Worm (Caenorhabditis elegans) whole organism, young adult: ENCODE results near the gene ugt-37.

ENCODE experiments used
- B0261.1 ChIP-seq: sonication (generic microtip); optimal IDR thresholded peaks from 2 replicates; lab custom pipeline; 2016; ENCODE audit warnings: mild to moderate bottlenecking, missing genetic modification characterization, moderate library complexity, missing compliant biosample characterization
- C06A6.2 ChIP-seq: fragments of 200-800 bp; sonication (Bioruptor generic); conservative IDR thresholded peaks from 2 replicates; pipeline ENCODE4 v1.3.6; 2022; ENCODE audit warnings: missing genetic modification characterization, missing compliant biosample characterization
- F10E7.11 ChIP-seq: sonication (generic microtip); optimal IDR thresholded peaks from 2 replicates; lab custom pipeline; 2017; ENCODE audit warnings: mild to moderate bottlenecking, missing genetic modification characterization, moderate library complexity, missing compliant biosample characterization
- F23B12.7 ChIP-seq: sonication (generic microtip); optimal IDR thresholded peaks from 2 replicates; lab custom pipeline; 2017; ENCODE audit warnings: missing genetic modification characterization, mild to moderate bottlenecking, missing compliant biosample characterization, antibody characterized with exemption, moderate library complexity; ENCODE audit not compliant: insufficient read depth
- F37B4.10 ChIP-seq: fragments of 200-800 bp; sonication (Bioruptor generic); IDR thresholded peaks from 2 replicates; pipeline ENCODE4 v1.3.6; 2022; ENCODE audit warnings: missing genetic modification characterization, missing compliant biosample characterization
- F39B2.1 ChIP-seq: fragments of 200-800 bp; sonication (Bioruptor generic); IDR thresholded peaks from 2 replicates; pipeline ENCODE4 v1.3.6; 2022; ENCODE audit warnings: missing genetic modification reagents, missing genetic modification characterization, missing compliant biosample characterization
- F52B5.7 ChIP-seq: sonication (generic microtip); optimal IDR thresholded peaks from 2 replicates; lab custom pipeline; 2016; ENCODE audit warnings: mild to moderate bottlenecking, missing genetic modification characterization, missing compliant biosample characterization
- F55B11.4 ChIP-seq: sonication (generic microtip); optimal IDR thresholded peaks from 2 replicates; lab custom pipeline; 2016; ENCODE audit warnings: missing compliant biosample characterization, missing genetic modification characterization, borderline replicate concordance; ENCODE audit not compliant: insufficient read depth
- Y53F4B.3 ChIP-seq: fragments of 200-800 bp; sonication (Bioruptor generic); IDR thresholded peaks from 2 replicates; pipeline ENCODE4 v1.3.6; 2022; ENCODE audit warnings: missing genetic modification reagents, missing genetic modification characterization, missing compliant biosample characterization
- Y56A3A.18 ChIP-seq: fragments of 200-800 bp; sonication (Bioruptor generic); IDR thresholded peaks from 2 replicates; pipeline ENCODE4 v1.3.6; 2022; ENCODE audit warnings: missing genetic modification reagents, missing genetic modification characterization, missing compliant biosample characterization
- akir-1 ChIP-seq: fragments of 200-800 bp; sonication (Bioruptor generic); optimal IDR thresholded peaks from 2 replicates; lab custom pipeline; 2018; ENCODE audit warnings: mild to moderate bottlenecking, missing genetic modification characterization, moderate library complexity, missing compliant biosample characterization
- attf-3 ChIP-seq: fragments of 200-800 bp; sonication (Bioruptor generic); conservative IDR thresholded peaks from 2 replicates; pipeline ENCODE4 v1.3.6; 2022; ENCODE audit warnings: missing genetic modification reagents, missing genetic modification characterization, missing compliant biosample characterization
- bed-2 ChIP-seq: fragments of 200-800 bp; sonication (Bioruptor generic); IDR thresholded peaks from 2 replicates; pipeline ENCODE4 v1.3.6; 2022; ENCODE audit warnings: missing genetic modification reagents, missing genetic modification characterization, missing compliant biosample characterization
- ceh-27 ChIP-seq: fragments of 200-800 bp; sonication (Bioruptor generic); optimal IDR thresholded peaks from 2 replicates; lab custom pipeline; 2018; ENCODE audit warnings: mild to moderate bottlenecking, missing genetic modification characterization, moderate library complexity, missing compliant biosample characterization
- ceh-91 ChIP-seq: fragments of 200-800 bp; sonication (Bioruptor generic); IDR thresholded peaks from 2 replicates; pipeline ENCODE4 v1.3.6; 2022; ENCODE audit warnings: missing genetic modification reagents, missing genetic modification characterization, missing compliant biosample characterization
- chd-7 ChIP-seq: sonication (generic microtip); optimal IDR thresholded peaks from 2 replicates; lab custom pipeline; 2016; ENCODE audit warnings: mild to moderate bottlenecking, missing genetic modification characterization, moderate library complexity, missing compliant biosample characterization
- dpff-1 ChIP-seq: sonication (generic microtip); optimal IDR thresholded peaks from 2 replicates; lab custom pipeline; 2017; ENCODE audit warnings: mild to moderate bottlenecking, missing genetic modification characterization, missing compliant biosample characterization
- ets-4 ChIP-seq: fragments of 200-800 bp; sonication (Bioruptor generic); optimal IDR thresholded peaks from 2 replicates; lab custom pipeline; 2018; ENCODE audit warnings: mild to moderate bottlenecking, missing genetic modification characterization, missing compliant biosample characterization
- gei-17 ChIP-seq: fragments of 200-800 bp; sonication (Bioruptor generic); optimal IDR thresholded peaks from 2 replicates; lab custom pipeline; 2018; ENCODE audit warnings: mild to moderate bottlenecking, missing genetic modification characterization, missing compliant biosample characterization
- him-1 ChIP-seq: sonication (generic microtip); optimal IDR thresholded peaks from 2 replicates; lab custom pipeline; 2016; ENCODE audit warnings: missing genotype, missing genetic modification reagents, missing genetic modification characterization, missing compliant biosample characterization
- lag-1 ChIP-seq: fragments of 200-800 bp; sonication (Bioruptor generic); IDR thresholded peaks from 2 replicates; pipeline ENCODE4 v1.3.6; 2022; ENCODE audit warnings: missing genetic modification reagents, missing genetic modification characterization, missing compliant biosample characterization
- let-607 ChIP-seq, 2 experiments: fragments of 200-800 bp in 1 of 2; sonication (Bioruptor generic) in 1 of 2; sonication (generic microtip) in 1 of 2; optimal IDR thresholded peaks; 2 replicates each; lab custom pipeline; 2016 to 2018; ENCODE audit warnings: mild to moderate bottlenecking in 2 of 2, missing compliant biosample characterization in 2 of 2, missing genetic modification characterization in 2 of 2, moderate library complexity in 2 of 2, missing genotype in 1 of 2
- lin-40 ChIP-seq: sonication (generic microtip); optimal IDR thresholded peaks from 2 replicates; lab custom pipeline; 2016; ENCODE audit warnings: missing genetic modification characterization, mild to moderate bottlenecking, missing compliant biosample characterization, missing genotype, missing genetic modification reagents
- lin-54 ChIP-seq: fragments of 200-800 bp; sonication (Bioruptor generic); optimal IDR thresholded peaks from 2 replicates; lab custom pipeline; 2018; ENCODE audit warnings: mild to moderate bottlenecking, missing genetic modification characterization, missing compliant biosample characterization
- lir-1 ChIP-seq: fragments of 200-800 bp; sonication (Bioruptor generic); conservative IDR thresholded peaks from 2 replicates; pipeline ENCODE4 v1.3.6; 2022; ENCODE audit warnings: missing genetic modification reagents, missing genetic modification characterization, missing compliant biosample characterization
- lsy-27 ChIP-seq: sonication (generic microtip); optimal IDR thresholded peaks from 2 replicates; lab custom pipeline; 2017; ENCODE audit warnings: missing genetic modification characterization, mild to moderate bottlenecking, missing compliant biosample characterization, antibody characterized with exemption, missing genotype, borderline replicate concordance; ENCODE audit not compliant: insufficient read depth
- madf-3 ChIP-seq: fragments of 200-800 bp; sonication (Bioruptor generic); IDR thresholded peaks from 2 replicates; pipeline ENCODE4 v1.3.6; 2022; ENCODE audit warnings: missing genetic modification reagents, missing genetic modification characterization, missing compliant biosample characterization
- madf-8 ChIP-seq: fragments of 200-800 bp; sonication (Bioruptor generic); conservative IDR thresholded peaks from 2 replicates; pipeline ENCODE4 v1.3.6; 2022; ENCODE audit warnings: missing genetic modification reagents, missing genetic modification characterization, missing compliant biosample characterization
- mes-4 ChIP-seq: sonication (generic microtip); optimal IDR thresholded peaks from 2 replicates; lab custom pipeline; 2016; ENCODE audit warnings: missing genotype, missing genetic modification characterization, missing compliant biosample characterization
- nfya-1 ChIP-seq: sonication (generic microtip); optimal IDR thresholded peaks from 2 replicates; lab custom pipeline; 2017; ENCODE audit warnings: antibody characterized with exemption, missing compliant biosample characterization, missing genetic modification characterization, borderline replicate concordance; ENCODE audit not compliant: insufficient read depth
- nfya-2 ChIP-seq: fragments of 200-800 bp; sonication (Bioruptor generic); IDR thresholded peaks from 2 replicates; pipeline ENCODE4 v1.3.6; 2022; ENCODE audit warnings: missing genetic modification reagents, missing genetic modification characterization, missing compliant biosample characterization
- nfyb-1 ChIP-seq: fragments of 200-800 bp; sonication (Bioruptor generic); IDR thresholded peaks from 2 replicates; pipeline ENCODE4 v1.3.6; 2022; ENCODE audit warnings: missing genetic modification reagents, missing genetic modification characterization, missing compliant biosample characterization
- nhr-80 ChIP-seq: sonication (generic microtip); optimal IDR thresholded peaks from 2 replicates; lab custom pipeline; 2016; ENCODE audit warnings: missing genetic modification characterization, missing compliant biosample characterization
- nhr-90 ChIP-seq: sonication (generic microtip); optimal IDR thresholded peaks from 2 replicates; lab custom pipeline; 2016; ENCODE audit warnings: missing genotype, mild to moderate bottlenecking, missing genetic modification characterization, missing compliant biosample characterization
- pbrm-1 ChIP-seq: fragments of 200-800 bp; sonication (Bioruptor generic); IDR thresholded peaks from 2 replicates; pipeline ENCODE4 v1.3.6; 2022; ENCODE audit warnings: missing genetic modification reagents, missing genetic modification characterization, missing compliant biosample characterization
- pha-4 ChIP-seq: fragments of 150-350 bp; sonication (generic microtip); optimal IDR thresholded peaks from 2 replicates; lab custom pipeline; 2014; ENCODE audit warnings: missing biosample characterization, missing genetic modification reagents, missing genetic modification characterization
- sea-2 ChIP-seq: fragments of 200-800 bp; sonication (Bioruptor generic); IDR thresholded peaks from 2 replicates; pipeline ENCODE4 v1.3.6; 2022; ENCODE audit warnings: missing genetic modification characterization, missing compliant biosample characterization
- snpc-3.4 ChIP-seq: sonication (generic microtip); optimal IDR thresholded peaks from 2 replicates; lab custom pipeline; 2017; ENCODE audit warnings: missing genetic modification characterization, mild to moderate bottlenecking, missing compliant biosample characterization, antibody characterized with exemption, moderate library complexity, missing genotype, missing genetic modification reagents
- tbx-9 ChIP-seq: sonication (generic microtip); optimal IDR thresholded peaks from 2 replicates; lab custom pipeline; 2016; ENCODE audit warnings: borderline replicate concordance, missing genetic modification characterization, inconsistent platforms, missing compliant biosample characterization
- unc-130 ChIP-seq: sonication (generic microtip); optimal IDR thresholded peaks from 2 replicates; lab custom pipeline; 2016; ENCODE audit warnings: missing genetic modification reagents, missing genetic modification characterization, missing compliant biosample characterization
- ztf-18 ChIP-seq: sonication (generic microtip); optimal IDR thresholded peaks from 2 replicates; lab custom pipeline; 2016; ENCODE audit warnings: missing genotype, mild to moderate bottlenecking, missing genetic modification characterization, missing compliant biosample characterization
- ztf-22 ChIP-seq: fragments of 200-800 bp; sonication (Bioruptor generic); optimal IDR thresholded peaks from 2 replicates; lab custom pipeline; 2018; ENCODE audit warnings: mild to moderate bottlenecking, missing genetic modification characterization, moderate library complexity, missing compliant biosample characterization
- ztf-3 ChIP-seq: fragments of 200-800 bp; sonication (Bioruptor generic); optimal IDR thresholded peaks from 2 replicates; lab custom pipeline; 2018; ENCODE audit warnings: mild to moderate bottlenecking, missing genetic modification characterization, missing compliant biosample characterization

The ugt-37 gene

DNA sequence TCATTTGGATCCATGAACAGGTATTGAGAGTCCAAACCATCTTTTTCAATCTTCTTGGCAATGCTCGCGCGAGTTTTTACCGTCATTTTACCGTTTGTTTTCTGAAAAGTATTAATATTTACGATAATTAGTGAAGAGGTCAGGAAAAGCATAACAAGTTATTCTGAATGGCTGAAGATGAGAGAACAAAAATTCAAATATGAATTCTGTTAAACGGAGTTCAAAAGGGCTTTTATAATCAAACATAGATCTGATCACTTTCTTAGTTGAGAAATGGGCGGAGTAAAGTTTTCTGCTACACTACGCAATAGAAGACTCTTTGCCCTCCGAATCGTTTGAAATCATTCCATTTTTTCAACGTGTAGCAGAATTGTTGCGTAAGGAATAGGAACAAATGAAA lies 7.9 kb upstream of the ugt-37 start, which contains the start of gene fat-7:
Gene fat-7 (minus strand): TSS at position 101 of the 400 bp plus-strand sequence.
- TF ChIP-seq ztf-3 (GFP tag; lab: Kevin White, UChicago), result no peak
- no peak for TF ChIP-seq F10E7.11
- no peak for TF ChIP-seq Y53F4B.3 (GFP tag; lab: Robert Waterston, UW)
- TF ChIP-seq akir-1 (GFP tag; lab: Kevin White, UChicago), result no peak

DNA sequence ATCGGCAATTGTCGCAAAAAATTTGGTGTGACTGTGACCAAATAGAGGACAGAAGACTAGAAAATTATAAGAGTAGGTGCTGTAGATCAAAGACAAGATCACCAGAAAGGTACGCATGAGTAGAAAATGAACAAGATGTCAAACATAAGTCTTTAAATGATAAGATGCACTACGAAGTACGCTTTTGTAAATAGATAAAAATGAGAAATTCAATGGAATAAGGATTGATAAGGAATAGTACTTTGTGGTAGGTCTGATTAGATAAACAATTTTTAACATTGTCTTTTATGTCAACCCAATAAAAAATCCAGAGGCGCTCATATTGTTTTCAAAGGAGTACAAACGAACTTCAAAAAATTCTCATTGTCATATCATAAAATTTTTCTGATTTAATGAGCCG lies 5.5 kb upstream of the ugt-37 start, which contains the start of gene F10D2.8:
Gene F10D2.8 (minus strand): TSS at position 145 of the 400 bp plus-strand sequence.
- peak; percentile 76 for TF ChIP-seq nhr-80 (tag; lab: Kevin White, UChicago)
- no peak for TF ChIP-seq pbrm-1

DNA sequence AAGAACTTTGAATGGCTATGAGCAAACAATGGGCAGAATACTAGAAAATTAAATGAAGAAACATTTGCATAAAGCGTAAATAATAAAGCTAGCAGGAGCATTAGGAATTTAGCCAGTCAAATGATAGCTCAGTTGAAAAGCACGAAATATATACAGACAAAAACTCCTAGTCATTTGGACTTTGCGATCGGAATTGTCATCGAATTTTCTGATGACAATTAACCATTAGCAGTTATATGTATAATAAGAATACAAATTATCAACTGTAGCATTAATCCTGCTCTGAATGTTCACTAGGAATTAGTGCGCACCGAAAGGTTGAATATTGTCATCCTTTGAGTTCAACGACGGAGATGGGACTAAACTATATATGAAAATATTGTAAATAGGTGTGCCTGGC lies 2.3 kb upstream of the ugt-37 start, which contains the start of gene ugt-38:
Gene ugt-38 (minus strand): TSS at position 101 of the 400 bp plus-strand sequence.
- TF ChIP-seq nfya-2 (GFP tag; lab: Robert Waterston, UW) (no peak), ztf-18 (tag; lab: Kevin White, UChicago) (no peak), nfyb-1 (no peak), lsy-27 (tag; lab: Kevin White, UChicago) (no peak), lir-1 (GFP tag; lab: Robert Waterston, UW) (no peak), ceh-91 (no peak), C06A6.2 (GFP tag; lab: Robert Waterston, UW) (no peak), him-1 (tag; lab: Kevin White, UChicago) (no peak), lin-40 (no peak), Y56A3A.18 (GFP tag; lab: Robert Waterston, UW) (no peak), madf-8 (GFP tag; lab: Robert Waterston, UW) (no peak), bed-2 (no peak), nfya-1 (no peak), ceh-27 (no peak), pha-4 (no peak), tbx-9 (tag; lab: Kevin White, UChicago) (no peak), mes-4 (tag; lab: Kevin White, UChicago) (no peak)

DNA sequence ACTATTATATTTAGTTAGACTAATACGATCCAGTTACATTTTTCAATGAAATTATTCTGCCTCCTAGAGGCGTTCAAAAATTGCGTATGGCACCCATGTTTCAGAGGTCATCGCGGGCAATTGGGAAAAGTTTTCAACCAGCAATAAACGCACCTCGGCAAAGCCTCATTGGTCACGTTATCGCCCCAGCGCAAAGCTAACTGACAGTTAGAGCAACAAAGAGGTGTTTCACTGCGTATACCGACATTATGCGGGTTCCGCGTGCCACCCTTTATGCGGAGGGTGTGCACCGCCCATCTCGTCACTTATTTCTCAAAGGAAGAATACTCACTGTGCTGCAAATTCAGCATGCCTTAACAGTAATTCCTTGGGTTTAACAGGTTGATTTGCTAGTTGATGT lies 2.5 kb downstream of the ugt-37 start:
- no peak for TF ChIP-seq F37B4.10 (GFP tag; lab: Robert Waterston, UW)
- no peak for TF ChIP-seq sea-2 (GFP tag; lab: Robert Waterston, UW)
- no peak for TF ChIP-seq F55B11.4 (tag; lab: Kevin White, UChicago)
- no peak for TF ChIP-seq F23B12.7
- TF ChIP-seq B0261.1 (tag; lab: Kevin White, UChicago), result no peak
- no peak for TF ChIP-seq Y53F4B.3 (GFP tag; lab: Robert Waterston, UW)
- no peak for TF ChIP-seq madf-3 (GFP tag; lab: Robert Waterston, UW)
- no peak for TF ChIP-seq let-607 (tag; optimal IDR thresholded peaks at IDR 0.05; lab: Kevin White, UChicago)
- TF ChIP-seq ets-4 (GFP tag; lab: Kevin White, UChicago), result no peak
- no peak for TF ChIP-seq gei-17
- TF ChIP-seq F39B2.1 (GFP tag; lab: Robert Waterston, UW), result no peak
- no peak for TF ChIP-seq chd-7 (tag; lab: Kevin White, UChicago)
- no peak for TF ChIP-seq nhr-90 (tag; lab: Kevin White, UChicago)
- TF ChIP-seq bed-2, result no peak
- no peak for TF ChIP-seq tbx-9 (tag; lab: Kevin White, UChicago)
- TF ChIP-seq snpc-3.4 (tag; lab: Kevin White, UChicago), result peak; percentile 76
- no peak for TF ChIP-seq dpff-1 (tag; lab: Kevin White, UChicago)
- 0 out of 2 replicates have a peak, but pooled peaks have one; percentile 29 for TF ChIP-seq attf-3 (GFP tag; lab: Robert Waterston, UW)
- TF ChIP-seq ztf-22 (GFP tag; lab: Kevin White, UChicago), result no peak
- TF ChIP-seq lin-54 (GFP tag; lab: Kevin White, UChicago), result no peak
- no peak for TF ChIP-seq lag-1 (GFP tag; lab: Robert Waterston, UW)
- TF ChIP-seq F52B5.7, result no peak
- TF ChIP-seq lsy-27 (tag; lab: Kevin White, UChicago), result no peak
- TF ChIP-seq unc-130 (GFP tag; lab: Kevin White, UChicago), result peak; percentile 5
- peak; percentile 52 for TF ChIP-seq madf-8 (GFP tag; lab: Robert Waterston, UW)
